Worm (Caenorhabditis elegans): ENCODE measurements around the gene srg-51.

Gene srg-51

DNA sequence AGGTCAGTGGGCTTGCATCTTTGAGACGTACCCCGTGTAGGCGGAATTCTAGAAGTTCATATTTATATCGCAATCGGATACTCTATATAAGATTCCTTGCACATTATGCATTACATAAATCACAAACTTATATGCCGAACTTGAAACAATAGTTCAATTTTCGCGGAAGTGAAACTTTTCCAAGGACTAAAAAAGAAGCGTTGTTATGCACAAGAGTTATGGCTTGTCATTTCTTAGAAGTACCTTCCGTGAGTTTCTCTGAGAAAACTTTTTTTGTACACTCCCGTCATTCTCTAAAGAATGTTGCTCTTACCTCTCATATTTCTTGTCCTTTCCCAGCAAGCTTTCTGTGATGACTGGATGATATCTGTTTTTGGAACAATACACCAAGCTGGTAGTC is 22.3 kb downstream of the srg-51 start, which contains the start of gene M199.136:
M199.136 (plus strand) TSS at position 301 of the 400 bp plus-strand sequence.
- no peak for TF ChIP-seq hmg-4 (GFP tag; optimal IDR thresholded peaks at IDR 0.05)
- no peak for TF ChIP-seq ceh-13 (GFP tag; optimal IDR thresholded peaks at IDR 0.05)

- no peak for TF ChIP-seq aly-1 (tag; optimal IDR thresholded peaks at IDR 0.05)
- TF ChIP-seq tbx-37 (GFP tag; conservative IDR thresholded peaks at IDR 0.05): no peak
- TF ChIP-seq B0310.2 (tag; optimal IDR thresholded peaks at IDR 0.05): no peak
- no peak for TF ChIP-seq flt-1 (GFP tag; IDR thresholded peaks at IDR 0.05)
- no peak for TF ChIP-seq pes-1 (GFP tag; IDR thresholded peaks at IDR 0.05)
- no peak for TF ChIP-seq scrt-1 (GFP tag; IDR thresholded peaks at IDR 0.05)
- no peak for TF ChIP-seq ceh-36 (tag; optimal IDR thresholded peaks at IDR 0.05)
These were observed 26.4 kb downstream of the srg-51 start, which contains the start of gene M199.135 for ce11 chrIV:15114324-15114723. M199.135 (plus strand) TSS chrIV:15114624.

- TF ChIP-seq pes-1 (GFP tag; IDR thresholded peaks at IDR 0.05) (no peak), aly-1 (tag; optimal IDR thresholded peaks at IDR 0.05) (no peak), tbx-37 (GFP tag; conservative IDR thresholded peaks at IDR 0.05) (no peak), scrt-1 (GFP tag; IDR thresholded peaks at IDR 0.05) (no peak), flt-1 (GFP tag; IDR thresholded peaks at IDR 0.05) (no peak), hnd-1 (tag; optimal IDR thresholded peaks at IDR 0.05) (no peak), hmg-4 (GFP tag; optimal IDR thresholded peaks at IDR 0.05) (no peak), ama-1 (optimal IDR thresholded peaks at IDR 0.05) (no peak), sea-1 (GFP tag; conservative IDR thresholded peaks at IDR 0.05) (no peak), B0310.2 (tag; optimal IDR thresholded peaks at IDR 0.05) (no peak)
These were observed 27.6 kb downstream of the srg-51 start, which contains the start of gene M199.134 for ce11 chrIV:15113117-15113516. M199.134 (minus strand) TSS chrIV:15113217.

- TF ChIP-seq sea-1 (GFP tag; conservative IDR thresholded peaks at IDR 0.05): no peak
- TF ChIP-seq F13C5.2 (tag; optimal IDR thresholded peaks at IDR 0.05): no peak
- no peak for TF ChIP-seq hmg-4 (GFP tag; optimal IDR thresholded peaks at IDR 0.05)
- no peak for TF ChIP-seq hnd-1 (tag; optimal IDR thresholded peaks at IDR 0.05)
- no peak for TF ChIP-seq ceh-36 (tag; optimal IDR thresholded peaks at IDR 0.05)
- no peak for TF ChIP-seq pes-1 (GFP tag; IDR thresholded peaks at IDR 0.05)
- TF ChIP-seq B0310.2 (tag; optimal IDR thresholded peaks at IDR 0.05): no peak
- no peak for TF ChIP-seq ceh-13 (GFP tag; optimal IDR thresholded peaks at IDR 0.05)
These were observed 32.3 kb downstream of the srg-51 start, which contains the start of gene M199.2 for ce11 chrIV:15108475-15108874. M199.2 (plus strand) TSS chrIV:15108775.

DNA sequence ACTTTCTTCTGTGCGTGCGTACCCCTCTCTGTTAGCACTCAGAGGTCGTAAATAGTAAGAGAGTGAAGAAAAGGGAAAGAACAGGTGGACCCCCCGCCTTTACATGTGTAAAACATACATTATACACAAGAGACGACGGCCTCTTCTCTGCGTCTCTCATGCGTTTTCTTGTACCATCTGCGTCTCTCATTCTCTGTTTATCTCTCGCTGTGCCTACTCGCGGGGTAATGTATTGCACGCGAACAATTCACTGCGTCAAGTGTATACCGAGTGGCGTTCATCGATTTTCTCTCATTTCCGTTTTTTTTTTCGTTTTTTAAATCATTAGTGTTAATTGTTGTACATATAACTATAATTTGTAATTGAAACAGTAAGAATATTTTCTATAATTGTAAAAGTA is 33.5 kb downstream of the srg-51 start:
- TF ChIP-seq tbx-11 (GFP tag; IDR thresholded peaks at IDR 0.05) (no peak), hmbx-1 (tag; optimal IDR thresholded peaks at IDR 0.05) (no peak), F13C5.2 (tag; optimal IDR thresholded peaks at IDR 0.05) (peak; percentile 31)

DNA sequence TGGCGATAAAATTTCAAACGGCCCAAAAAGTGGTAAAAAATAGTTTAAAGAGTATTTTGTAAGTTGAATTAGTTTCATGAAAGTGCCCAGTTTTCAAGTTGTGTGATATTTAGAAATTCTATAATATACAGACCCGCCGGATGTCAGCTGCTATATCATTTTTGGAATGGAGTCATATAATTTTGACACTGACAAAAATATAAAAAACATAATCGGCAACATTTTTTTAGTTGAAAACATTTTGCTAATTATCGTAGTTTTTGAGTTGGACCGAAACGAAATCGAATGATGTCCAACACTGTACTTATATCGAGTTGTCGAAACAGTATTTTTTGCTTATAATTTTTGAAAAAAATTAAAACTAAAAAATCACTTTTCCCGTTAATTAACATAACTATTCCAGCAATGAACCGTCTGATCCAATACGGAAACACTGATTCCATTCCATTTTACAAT is 37.5 kb downstream of the srg-51 start, which contains the start of gene srt-44:
srt-44 (plus strand) TSS at position 406 of the 456 bp plus-strand sequence.
- TF ChIP-seq tbx-11 (GFP tag; IDR thresholded peaks at IDR 0.05) (no peak), ceh-13 (GFP tag; optimal IDR thresholded peaks at IDR 0.05) (no peak), tbx-37 (GFP tag; conservative IDR thresholded peaks at IDR 0.05) (no peak), hmg-4 (GFP tag; optimal IDR thresholded peaks at IDR 0.05) (no peak), flt-1 (GFP tag; IDR thresholded peaks at IDR 0.05) (no peak), tra-4 (tag; optimal IDR thresholded peaks at IDR 0.05) (no peak), sea-1 (GFP tag; conservative IDR thresholded peaks at IDR 0.05) (no peak), ets-7 (tag; optimal IDR thresholded peaks at IDR 0.05) (no peak), hnd-1 (tag; optimal IDR thresholded peaks at IDR 0.05) (no peak), B0310.2 (tag; optimal IDR thresholded peaks at IDR 0.05) (no peak), pes-1 (GFP tag; IDR thresholded peaks at IDR 0.05) (no peak), hmbx-1 (tag; optimal IDR thresholded peaks at IDR 0.05) (no peak), scrt-1 (GFP tag; IDR thresholded peaks at IDR 0.05) (no peak), F13C5.2 (tag; optimal IDR thresholded peaks at IDR 0.05) (no peak), aly-1 (tag; optimal IDR thresholded peaks at IDR 0.05) (no peak)

ce11 chrIV:15098294-15098693 is 42.4 kb downstream of the srg-51 start, which contains the start of gene srt-49:
srt-49 (minus strand) TSS chrIV:15098394.
- no peak for TF ChIP-seq hnd-1 (tag; optimal IDR thresholded peaks at IDR 0.05)
- TF ChIP-seq tbx-11 (GFP tag; IDR thresholded peaks at IDR 0.05): no peak
